Worm (Caenorhabditis elegans) whole organism, L4 larva: ENCODE results near the gene icl-1.

ENCODE experiments used
- T26A8.4 ChIP-seq: fragments of 200-800 bp; sonication (Bioruptor generic); IDR thresholded peaks from 2 replicates; pipeline ENCODE4 v1.3.6; 2022; ENCODE audit warnings: missing genetic modification characterization, missing compliant biosample characterization
- ceh-82 ChIP-seq: sonication (generic microtip); optimal IDR thresholded peaks from 2 replicates; lab custom pipeline; 2017; ENCODE audit warnings: missing biosample characterization, missing genetic modification characterization
- egl-27 ChIP-seq: sonication (generic microtip); optimal IDR thresholded peaks from 3 replicates; lab custom pipeline; 2017; ENCODE audit warnings: missing biosample characterization, missing genetic modification reagents, missing genetic modification characterization
- fos-1 ChIP-seq: fragments of 150-350 bp; optimal IDR thresholded peaks from 2 replicates; lab custom pipeline; 2014; ENCODE audit warnings: missing biosample characterization, missing genetic modification characterization
- lin-39 ChIP-seq: fragments of 150-350 bp; optimal IDR thresholded peaks from 2 replicates; lab custom pipeline; 2014; ENCODE audit warnings: missing biosample characterization, missing genetic modification reagents, missing genetic modification characterization
- nhr-28 ChIP-seq: fragments of 150-350 bp; optimal IDR thresholded peaks from 2 replicates; lab custom pipeline; 2014; ENCODE audit warnings: missing biosample characterization, missing genetic modification characterization
- nhr-76 ChIP-seq: fragments of 150-350 bp; optimal IDR thresholded peaks from 2 replicates; lab custom pipeline; 2014; ENCODE audit warnings: missing biosample characterization, missing genetic modification characterization
- pha-4 ChIP-seq, 2 experiments: fragments of 150-350 bp in 1 of 2; fragments of 200-800 bp in 1 of 2; sonication (Bioruptor generic) in 1 of 2; IDR thresholded peaks in 1 of 2; optimal IDR thresholded peaks in 1 of 2; 2 replicates each; pipeline versions ENCODE4 v1.3.6 to Lab custom; 2014 to 2022; ENCODE audit warnings: missing genetic modification characterization in 2 of 2, missing genetic modification reagents in 2 of 2, missing biosample characterization in 1 of 2, missing compliant biosample characterization in 1 of 2
- unc-62 ChIP-seq, 3 experiments: fragments of 150-350 bp in 1 of 3; sonication (generic microtip); optimal IDR thresholded peaks in 2 of 3; peaks in 1 of 3; 1 replicate in 1 of 3; 2 replicates in 2 of 3; lab custom pipeline; 2014 to 2017; ENCODE audit warnings: missing biosample characterization in 3 of 3, missing genetic modification characterization in 3 of 3, missing genetic modification reagents in 3 of 3, missing genotype in 1 of 3
- ztf-7 ChIP-seq: fragments of 150-350 bp; optimal IDR thresholded peaks from 2 replicates; lab custom pipeline; 2014; ENCODE audit warnings: missing biosample characterization, missing genetic modification characterization

- TF ChIP-seq T26A8.4 (GFP tag; lab: Robert Waterston, UW): peak; percentile 27; the same call in 1 of the 2 replicates
- peak; percentile 18; the same call in 1 of the 2 replicates for TF ChIP-seq pha-4 (GFP tag; IDR thresholded peaks at IDR 0.05; lab: Robert Waterston, UW)
- no peak for TF ChIP-seq pha-4 (tag; optimal IDR thresholded peaks at IDR 0.05; lab: Kevin White, UChicago)
- TF ChIP-seq ceh-82 (tag; lab: Kevin White, UChicago): no peak
- no peak for TF ChIP-seq lin-39 (tag; lab: Kevin White, UChicago)
- TF ChIP-seq egl-27 (tag; lab: Kevin White, UChicago): no peak
- TF ChIP-seq nhr-76 (tag; lab: Kevin White, UChicago): no peak
- no peak for TF ChIP-seq ztf-7 (tag; lab: Kevin White, UChicago)
- peak; percentile 26 for TF ChIP-seq nhr-28 (tag; lab: Kevin White, UChicago)
- TF ChIP-seq fos-1 (tag; lab: Kevin White, UChicago): no peak
- TF ChIP-seq unc-62 (GFP tag; optimal IDR thresholded peaks at IDR 0.05 in 1 of 2; lab: Kevin White, UChicago): no peak
- TF ChIP-seq unc-62 (tag; optimal IDR thresholded peaks at IDR 0.05; lab: Kevin White, UChicago): no peak
These were observed 976 bp downstream of the icl-1 start for ce11 chrV:726573-727483.
